Worm (Caenorhabditis elegans) whole organism, young adult: Measurements from ENCODE around the gene hsp-6.
A peak's percentile ranks its signal among the peaks of the same experiment; 100 is the strongest.

ENCODE experiments used
- B0336.3 ChIP-seq: fragments of 200-800 bp; sonication (Bioruptor generic); IDR thresholded peaks from 2 replicates; pipeline ENCODE4 v1.3.6; 2022; ENCODE audit warnings: missing genetic modification characterization, missing compliant biosample characterization
- C06A6.2 ChIP-seq: fragments of 200-800 bp; sonication (Bioruptor generic); conservative IDR thresholded peaks from 2 replicates; pipeline ENCODE4 v1.3.6; 2022; ENCODE audit warnings: missing genetic modification characterization, missing compliant biosample characterization
- F10E7.11 ChIP-seq: sonication (generic microtip); optimal IDR thresholded peaks from 2 replicates; lab custom pipeline; 2017; ENCODE audit warnings: mild to moderate bottlenecking, missing genetic modification characterization, moderate library complexity, missing compliant biosample characterization
- F22D6.2 ChIP-seq: sonication (generic microtip); optimal IDR thresholded peaks from 2 replicates; lab custom pipeline; 2016; ENCODE audit warnings: mild to moderate bottlenecking, missing genetic modification characterization, missing compliant biosample characterization
- F49E8.2 ChIP-seq: sonication (generic microtip); optimal IDR thresholded peaks from 3 replicates; lab custom pipeline; 2017; ENCODE audit warnings: missing genetic modification characterization, mild to moderate bottlenecking, missing compliant biosample characterization, antibody characterized with exemption, moderate library complexity; ENCODE audit not compliant: insufficient read depth
- F55B11.4 ChIP-seq: sonication (generic microtip); optimal IDR thresholded peaks from 2 replicates; lab custom pipeline; 2016; ENCODE audit warnings: missing compliant biosample characterization, missing genetic modification characterization, borderline replicate concordance; ENCODE audit not compliant: insufficient read depth
- F57A8.1 ChIP-seq: fragments of 200-800 bp; sonication (Bioruptor generic); optimal IDR thresholded peaks from 2 replicates; lab custom pipeline; 2018; ENCODE audit warnings: mild to moderate bottlenecking, missing genetic modification characterization, moderate library complexity, missing compliant biosample characterization
- F57C9.4 ChIP-seq: sonication (generic microtip); optimal IDR thresholded peaks from 2 replicates; lab custom pipeline; 2017; ENCODE audit warnings: mild to moderate bottlenecking, missing genetic modification characterization, missing compliant biosample characterization
- K11D2.4 ChIP-seq: fragments of 200-800 bp; sonication (Bioruptor generic); IDR thresholded peaks from 2 replicates; pipeline ENCODE4 v1.3.6; 2022; ENCODE audit warnings: missing genetic modification reagents, missing genetic modification characterization, missing compliant biosample characterization
- K12H6.12 ChIP-seq: fragments of 200-800 bp; sonication (Bioruptor generic); optimal IDR thresholded peaks from 2 replicates; lab custom pipeline; 2018; ENCODE audit warnings: mild to moderate bottlenecking, missing genetic modification characterization, missing compliant biosample characterization
- T26A5.8 ChIP-seq: sonication (generic microtip); optimal IDR thresholded peaks from 2 replicates; lab custom pipeline; 2016; ENCODE audit warnings: missing genetic modification characterization, missing compliant biosample characterization
- Y53F4B.3 ChIP-seq: fragments of 200-800 bp; sonication (Bioruptor generic); IDR thresholded peaks from 2 replicates; pipeline ENCODE4 v1.3.6; 2022; ENCODE audit warnings: missing genetic modification reagents, missing genetic modification characterization, missing compliant biosample characterization
- Y56A3A.18 ChIP-seq: fragments of 200-800 bp; sonication (Bioruptor generic); IDR thresholded peaks from 2 replicates; pipeline ENCODE4 v1.3.6; 2022; ENCODE audit warnings: missing genetic modification reagents, missing genetic modification characterization, missing compliant biosample characterization
- attf-5 ChIP-seq: fragments of 200-800 bp; sonication (Bioruptor generic); optimal IDR thresholded peaks from 2 replicates; lab custom pipeline; 2018; ENCODE audit warnings: mild to moderate bottlenecking, missing genetic modification characterization, missing compliant biosample characterization
- bed-1 ChIP-seq: fragments of 200-800 bp; sonication (Bioruptor generic); IDR thresholded peaks from 2 replicates; pipeline ENCODE4 v1.3.6; 2022; ENCODE audit warnings: missing genetic modification reagents, missing genetic modification characterization, missing compliant biosample characterization
- cebp-1 ChIP-seq, 2 experiments: fragments of 200-800 bp in 1 of 2; sonication (Bioruptor generic) in 1 of 2; sonication (generic microtip) in 1 of 2; IDR thresholded peaks in 1 of 2; optimal IDR thresholded peaks in 1 of 2; 2 replicates each; pipeline versions ENCODE4 v1.3.6 to Lab custom; 2017 to 2022; ENCODE audit warnings: missing compliant biosample characterization in 2 of 2, missing genetic modification characterization in 2 of 2, mild to moderate bottlenecking in 1 of 2, missing genetic modification reagents in 1 of 2, moderate library complexity in 1 of 2
- ceh-40 ChIP-seq: fragments of 200-800 bp; sonication (Bioruptor generic); IDR thresholded peaks from 2 replicates; pipeline ENCODE4 v1.3.6; 2022; ENCODE audit warnings: missing genetic modification characterization, missing compliant biosample characterization
- ceh-79 ChIP-seq: sonication (generic microtip); optimal IDR thresholded peaks from 2 replicates; lab custom pipeline; 2017; ENCODE audit warnings: mild to moderate bottlenecking, missing genetic modification characterization, missing compliant biosample characterization
- ceh-91 ChIP-seq: fragments of 200-800 bp; sonication (Bioruptor generic); IDR thresholded peaks from 2 replicates; pipeline ENCODE4 v1.3.6; 2022; ENCODE audit warnings: missing genetic modification reagents, missing genetic modification characterization, missing compliant biosample characterization
- dox-1 ChIP-seq: fragments of 200-800 bp; sonication (Bioruptor generic); IDR thresholded peaks from 2 replicates; pipeline ENCODE4 v1.3.6; 2022; ENCODE audit warnings: missing genetic modification reagents, missing genetic modification characterization, missing compliant biosample characterization
- dpl-1 ChIP-seq: fragments of 150-350 bp; optimal IDR thresholded peaks from 2 replicates; lab custom pipeline; 2014; ENCODE audit warnings: missing biosample characterization, missing genetic modification reagents, missing genetic modification characterization
- hlh-12 ChIP-seq: sonication (generic microtip); optimal IDR thresholded peaks from 2 replicates; lab custom pipeline; 2016; ENCODE audit warnings: missing genetic modification characterization, missing compliant biosample characterization
- hmg-1.2 ChIP-seq: fragments of 200-800 bp; sonication (Bioruptor generic); IDR thresholded peaks from 2 replicates; pipeline ENCODE4 v1.3.6; 2022; ENCODE audit warnings: missing genetic modification reagents, missing genetic modification characterization, missing compliant biosample characterization
- hrde-1 ChIP-seq: sonication (generic microtip); optimal IDR thresholded peaks from 2 replicates; lab custom pipeline; 2016; ENCODE audit warnings: missing genetic modification characterization, mild to moderate bottlenecking, missing compliant biosample characterization, moderate library complexity, missing genotype, missing genetic modification reagents, borderline replicate concordance
- let-607 ChIP-seq, 2 experiments: fragments of 200-800 bp in 1 of 2; sonication (Bioruptor generic) in 1 of 2; sonication (generic microtip) in 1 of 2; optimal IDR thresholded peaks; 2 replicates each; lab custom pipeline; 2016 to 2018; ENCODE audit warnings: mild to moderate bottlenecking in 2 of 2, missing compliant biosample characterization in 2 of 2, missing genetic modification characterization in 2 of 2, moderate library complexity in 2 of 2, missing genotype in 1 of 2
- lin-40 ChIP-seq: sonication (generic microtip); optimal IDR thresholded peaks from 2 replicates; lab custom pipeline; 2016; ENCODE audit warnings: missing genetic modification characterization, mild to moderate bottlenecking, missing compliant biosample characterization, missing genotype, missing genetic modification reagents
- lin-54 ChIP-seq: fragments of 200-800 bp; sonication (Bioruptor generic); optimal IDR thresholded peaks from 2 replicates; lab custom pipeline; 2018; ENCODE audit warnings: mild to moderate bottlenecking, missing genetic modification characterization, missing compliant biosample characterization
- madf-6 ChIP-seq: fragments of 200-800 bp; sonication (Bioruptor generic); IDR thresholded peaks from 2 replicates; pipeline ENCODE4 v1.3.6; 2022; ENCODE audit warnings: missing genetic modification reagents, missing genetic modification characterization, missing compliant biosample characterization
- nfya-2 ChIP-seq: fragments of 200-800 bp; sonication (Bioruptor generic); IDR thresholded peaks from 2 replicates; pipeline ENCODE4 v1.3.6; 2022; ENCODE audit warnings: missing genetic modification reagents, missing genetic modification characterization, missing compliant biosample characterization
- nhr-80 ChIP-seq: sonication (generic microtip); optimal IDR thresholded peaks from 2 replicates; lab custom pipeline; 2016; ENCODE audit warnings: missing genetic modification characterization, missing compliant biosample characterization
- rcor-1 ChIP-seq: fragments of 200-800 bp; sonication (Bioruptor generic); IDR thresholded peaks from 2 replicates; pipeline ENCODE4 v1.3.6; 2022; ENCODE audit warnings: missing genetic modification reagents, missing genetic modification characterization, missing compliant biosample characterization
- rec-8 ChIP-seq, 2 experiments: sonication (generic microtip); optimal IDR thresholded peaks; 2 replicates each; lab custom pipeline; 2016; ENCODE audit warnings: mild to moderate bottlenecking in 2 of 2, missing genetic modification characterization in 2 of 2, missing genetic modification reagents in 2 of 2, missing genotype in 2 of 2, missing biosample characterization in 1 of 2, missing compliant biosample characterization in 1 of 2, moderate library complexity in 1 of 2
- snpc-1.3 ChIP-seq: sonication (generic microtip); optimal IDR thresholded peaks from 2 replicates; lab custom pipeline; 2017; ENCODE audit warnings: missing genetic modification characterization, mild to moderate bottlenecking, missing compliant biosample characterization, antibody characterized with exemption, moderate library complexity, missing genotype, missing genetic modification reagents; ENCODE audit not compliant: insufficient read depth
- unc-130 ChIP-seq: sonication (generic microtip); optimal IDR thresholded peaks from 2 replicates; lab custom pipeline; 2016; ENCODE audit warnings: missing genetic modification reagents, missing genetic modification characterization, missing compliant biosample characterization
- ztf-3 ChIP-seq: fragments of 200-800 bp; sonication (Bioruptor generic); optimal IDR thresholded peaks from 2 replicates; lab custom pipeline; 2018; ENCODE audit warnings: mild to moderate bottlenecking, missing genetic modification characterization, missing compliant biosample characterization
- ztf-6 ChIP-seq: fragments of 200-800 bp; sonication (Bioruptor generic); IDR thresholded peaks from 2 replicates; pipeline ENCODE4 v1.3.6; 2022; ENCODE audit warnings: missing genetic modification reagents, missing genetic modification characterization, missing compliant biosample characterization

The hsp-6 gene

DNA sequence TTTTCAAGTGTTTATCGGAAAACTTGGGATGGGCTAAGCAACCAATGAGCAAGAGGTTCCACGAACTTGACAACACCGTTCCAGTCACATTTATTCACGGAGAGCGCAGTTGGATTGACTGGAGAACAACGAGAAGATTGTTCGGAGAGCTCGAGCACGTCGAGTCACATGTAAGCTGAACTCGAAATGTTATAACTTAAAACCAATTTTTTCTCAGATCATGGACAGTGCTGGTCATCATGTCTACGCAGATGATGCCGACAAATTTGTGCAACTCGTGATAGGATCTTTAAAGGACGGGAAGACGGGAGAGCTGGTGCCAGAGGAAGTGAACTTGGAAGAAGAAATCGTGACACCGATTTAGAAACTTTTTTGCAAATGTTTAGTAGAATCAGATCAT lies 19.9 kb upstream of the hsp-6 start:
- TF ChIP-seq Y56A3A.18 (GFP tag; lab: Robert Waterston, UW) = no peak
- no peak for TF ChIP-seq K11D2.4
- no peak for TF ChIP-seq B0336.3 (GFP tag; lab: Robert Waterston, UW)
- no peak for TF ChIP-seq hrde-1
- no peak for TF ChIP-seq dpl-1 (GFP tag; lab: Kevin White, UChicago)
- no peak for TF ChIP-seq F55B11.4 (tag; lab: Kevin White, UChicago)
- no peak for TF ChIP-seq let-607 (tag; optimal IDR thresholded peaks at IDR 0.05; lab: Kevin White, UChicago)
- no peak for TF ChIP-seq F57C9.4 (tag; lab: Kevin White, UChicago)
- no peak for TF ChIP-seq ztf-6 (GFP tag; lab: Robert Waterston, UW)

DNA sequence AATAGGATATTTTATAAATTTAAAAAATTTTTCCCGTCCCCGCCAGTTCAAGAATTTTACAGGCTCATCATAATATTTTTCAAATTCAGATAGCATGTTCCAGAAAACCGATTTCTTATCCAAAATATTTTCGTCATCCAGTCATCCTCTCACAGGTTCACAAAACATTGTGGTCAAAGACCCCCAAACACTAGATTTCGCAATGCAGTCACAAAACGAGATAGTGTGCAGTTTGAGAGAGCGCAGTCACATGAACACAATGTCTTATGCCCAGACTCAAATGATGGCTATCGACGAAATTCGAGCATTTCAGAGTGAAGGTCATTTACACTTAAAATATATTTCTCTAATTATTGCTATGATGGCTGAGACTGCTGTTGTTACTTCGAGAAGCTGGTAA lies 18.0 kb upstream of the hsp-6 start, which contains the start of gene abhd-5.2:
Gene abhd-5.2 (plus strand): TSS at position 95 of the 400 bp plus-strand sequence.
- TF ChIP-seq nfya-2 (GFP tag; lab: Robert Waterston, UW) = no peak
- no peak for TF ChIP-seq ceh-79 (tag; lab: Kevin White, UChicago)
- no peak for TF ChIP-seq K11D2.4
- peak; percentile 22; the same call in 1 of the 2 replicates for TF ChIP-seq dox-1 (GFP tag; lab: Robert Waterston, UW)
- TF ChIP-seq nhr-80 = peak; percentile 70
- peak; percentile 99 for TF ChIP-seq cebp-1 (GFP tag; IDR thresholded peaks at IDR 0.05; lab: Robert Waterston, UW)
- TF ChIP-seq cebp-1 (tag; optimal IDR thresholded peaks at IDR 0.05; lab: Kevin White, UChicago) = peak; percentile 100
- no peak for TF ChIP-seq ztf-3 (GFP tag; lab: Kevin White, UChicago)
- peak; percentile 2 for TF ChIP-seq K12H6.12 (tag; lab: Kevin White, UChicago)
- TF ChIP-seq rcor-1 (GFP tag; lab: Robert Waterston, UW) = 0 out of 2 replicates have a peak, but pooled peaks have one; percentile 12
- TF ChIP-seq ceh-91 (GFP tag; lab: Robert Waterston, UW) = no peak
- TF ChIP-seq madf-6 (GFP tag; lab: Robert Waterston, UW) = no peak
- no peak for TF ChIP-seq unc-130 (GFP tag; lab: Kevin White, UChicago)
- no peak for TF ChIP-seq T26A5.8 (tag; lab: Kevin White, UChicago)
- no peak for TF ChIP-seq snpc-1.3 (tag; lab: Kevin White, UChicago)
- TF ChIP-seq F49E8.2 (tag; lab: Kevin White, UChicago) = no peak
- peak; percentile 67 for TF ChIP-seq attf-5 (GFP tag; lab: Kevin White, UChicago)
- no peak for TF ChIP-seq bed-1 (GFP tag; lab: Robert Waterston, UW)
- no peak for TF ChIP-seq F10E7.11 (tag; lab: Kevin White, UChicago)
- TF ChIP-seq ztf-6 (GFP tag; lab: Robert Waterston, UW) = no peak
- no peak for TF ChIP-seq ceh-40 (GFP tag; lab: Robert Waterston, UW)
- peak; percentile 8 for TF ChIP-seq lin-40 (tag; lab: Kevin White, UChicago)
- no peak for TF ChIP-seq F22D6.2 (tag; lab: Kevin White, UChicago)
- no peak for TF ChIP-seq C06A6.2 (GFP tag; lab: Robert Waterston, UW)
- no peak for TF ChIP-seq rec-8 (tag; optimal IDR thresholded peaks at IDR 0.05; lab: Kevin White, UChicago)
- peak; percentile 14 for TF ChIP-seq lin-54
- TF ChIP-seq F57A8.1 (GFP tag; lab: Kevin White, UChicago) = no peak
- TF ChIP-seq hlh-12 (tag; lab: Kevin White, UChicago) = no peak
- TF ChIP-seq Y53F4B.3 (GFP tag; lab: Robert Waterston, UW) = no peak
- peak; percentile 81 for TF ChIP-seq hmg-1.2
- TF ChIP-seq, all 124 proteins: peak for 9
